Fruit fly (Drosophila melanogaster) whole organism, prepupa: Measurements from ENCODE around the gene Sik2.

Experiments used
- CG10669 ChIP-seq: fragments of 200-800 bp; sonication (Bioruptor generic); optimal IDR thresholded peaks from 3 replicates; lab custom pipeline; 2018; ENCODE audit warnings: missing biosample characterization, mild to moderate bottlenecking, missing genetic modification characterization, moderate library complexity
- CG11294 ChIP-seq: fragments of 200-800 bp; sonication (Bioruptor generic); IDR thresholded peaks from 2 replicates; pipeline ENCODE4 v1.3.6; 2022; ENCODE audit warnings: missing biosample characterization, missing genetic modification characterization
- CG11902 ChIP-seq: fragments of 200-800 bp; sonication (Bioruptor generic); optimal IDR thresholded peaks from 3 replicates; lab custom pipeline; 2016; ENCODE audit warnings: missing biosample characterization, missing genetic modification characterization
- CG15336 ChIP-seq: fragments of 200-800 bp; sonication (Bioruptor generic); IDR thresholded peaks from 2 replicates; pipeline ENCODE4 v1.3.6; 2022; ENCODE audit warnings: missing biosample characterization, missing genetic modification characterization
- CG1621 ChIP-seq: fragments of 200-800 bp; sonication (Bioruptor generic); optimal IDR thresholded peaks from 3 replicates; lab custom pipeline; 2018; ENCODE audit warnings: missing biosample characterization, mild to moderate bottlenecking, missing genetic modification characterization
- CG16779 ChIP-seq: fragments of 200-800 bp; sonication (Bioruptor generic); optimal IDR thresholded peaks from 3 replicates; lab custom pipeline; 2017; ENCODE audit warnings: missing biosample characterization, mild to moderate bottlenecking, missing genetic modification characterization
- CG3032 ChIP-seq: fragments of 200-800 bp; optimal IDR thresholded peaks from 2 replicates; lab custom pipeline; 2019; ENCODE audit warnings: missing biosample characterization, mild to moderate bottlenecking, missing genetic modification characterization, moderate library complexity
- CG31627 ChIP-seq: fragments of 200-800 bp; sonication (Bioruptor generic); optimal IDR thresholded peaks from 3 replicates; lab custom pipeline; 2016; ENCODE audit warnings: missing biosample characterization, missing genetic modification characterization
- CG32006 ChIP-seq: fragments of 200-800 bp; sonication (Bioruptor generic); optimal IDR thresholded peaks from 3 replicates; lab custom pipeline; 2017; ENCODE audit warnings: missing biosample characterization, mild to moderate bottlenecking, missing genetic modification characterization
- CG34406 ChIP-seq: fragments of 200-800 bp; sonication (Bioruptor generic); optimal IDR thresholded peaks from 3 replicates; lab custom pipeline; 2016; ENCODE audit warnings: missing biosample characterization, missing genetic modification characterization
- CG4318 ChIP-seq: fragments of 200-800 bp; sonication (Bioruptor generic); optimal IDR thresholded peaks from 3 replicates; lab custom pipeline; 2017; ENCODE audit warnings: missing biosample characterization, mild to moderate bottlenecking, missing genetic modification characterization
- CG6163 ChIP-seq: fragments of 200-800 bp; sonication (Bioruptor generic); IDR thresholded peaks from 3 replicates; pipeline ENCODE4 v1.3.6; 2022; ENCODE audit warnings: missing biosample characterization, missing genetic modification characterization
- CG6276 ChIP-seq: fragments of 200-800 bp; sonication (Bioruptor generic); optimal IDR thresholded peaks from 2 replicates; lab custom pipeline; 2017; ENCODE audit warnings: missing biosample characterization, mild to moderate bottlenecking, missing genetic modification characterization
- CG6792 ChIP-seq: fragments of 200-800 bp; sonication (Bioruptor generic); optimal IDR thresholded peaks from 3 replicates; lab custom pipeline; 2016; ENCODE audit warnings: missing biosample characterization, missing genetic modification characterization
- CG7368 ChIP-seq: fragments of 200-800 bp; sonication (Bioruptor generic); optimal IDR thresholded peaks from 3 replicates; lab custom pipeline; 2016; ENCODE audit warnings: missing biosample characterization, missing genetic modification characterization
- CG8119 ChIP-seq: fragments of 200-800 bp; sonication (Bioruptor generic); IDR thresholded peaks from 3 replicates; pipeline ENCODE4 v1.3.6; 2022; ENCODE audit warnings: missing biosample characterization, missing genetic modification characterization
- CG8632 ChIP-seq: fragments of 200-800 bp; sonication (Bioruptor generic); optimal IDR thresholded peaks from 3 replicates; lab custom pipeline; 2016; ENCODE audit warnings: missing biosample characterization, missing genetic modification characterization
- Eip75B ChIP-seq: fragments of 200-800 bp; sonication (Bioruptor generic); optimal IDR thresholded peaks from 3 replicates; lab custom pipeline; 2016; ENCODE audit warnings: missing biosample characterization, missing genetic modification characterization
- Eip78C ChIP-seq: fragments of 200-800 bp; sonication (Bioruptor generic); peaks from one replicate; lab custom pipeline; 2016; ENCODE audit warnings: missing biosample characterization, missing genetic modification characterization
- Eip93F ChIP-seq: fragments of 200-800 bp; sonication (Bioruptor generic); optimal IDR thresholded peaks from 2 replicates; lab custom pipeline; 2016; ENCODE audit warnings: missing biosample characterization, mild to moderate bottlenecking, missing genetic modification characterization
- Ets21C ChIP-seq: fragments of 200-800 bp; sonication (Bioruptor generic); optimal IDR thresholded peaks from 3 replicates; lab custom pipeline; 2016; ENCODE audit warnings: missing biosample characterization, missing genetic modification characterization
- Gug ChIP-seq: fragments of 200-800 bp; sonication (Bioruptor generic); IDR thresholded peaks from 2 replicates; pipeline ENCODE4 v1.3.6; 2022; ENCODE audit warnings: missing biosample characterization, missing genetic modification characterization
- Hr38 ChIP-seq: sonication (Bioruptor generic); optimal IDR thresholded peaks from 2 replicates; lab custom pipeline; 2016; ENCODE audit warnings: missing biosample characterization, missing genetic modification characterization
- Lpt ChIP-seq: fragments of 200-800 bp; sonication (Bioruptor generic); optimal IDR thresholded peaks from 3 replicates; lab custom pipeline; 2016; ENCODE audit warnings: missing biosample characterization, missing genetic modification characterization
- Met ChIP-seq: fragments of 200-800 bp; sonication (Bioruptor generic); optimal IDR thresholded peaks from 3 replicates; lab custom pipeline; 2016; ENCODE audit warnings: missing biosample characterization, missing genetic modification characterization
- OdsH ChIP-seq: fragments of 200-800 bp; sonication (Bioruptor generic); optimal IDR thresholded peaks from 3 replicates; lab custom pipeline; 2016; ENCODE audit warnings: missing biosample characterization, missing genetic modification characterization
- Smox ChIP-seq: fragments of 200-800 bp; sonication (Bioruptor generic); optimal IDR thresholded peaks from 3 replicates; lab custom pipeline; 2016; ENCODE audit warnings: missing biosample characterization, missing genetic modification characterization
- Sox102F ChIP-seq: fragments of 200-800 bp; sonication (Bioruptor generic); optimal IDR thresholded peaks from 2 replicates; lab custom pipeline; 2016; ENCODE audit warnings: missing biosample characterization, mild to moderate bottlenecking, missing genetic modification characterization
- Sox14 ChIP-seq: fragments of 200-800 bp; sonication (Bioruptor generic); optimal IDR thresholded peaks from 3 replicates; lab custom pipeline; 2016; ENCODE audit warnings: missing biosample characterization, missing genetic modification characterization
- Sox15 ChIP-seq: fragments of 200-800 bp; sonication (Bioruptor generic); optimal IDR thresholded peaks from 3 replicates; lab custom pipeline; 2016; ENCODE audit warnings: missing biosample characterization, missing genetic modification characterization
- achi ChIP-seq: fragments of 200-800 bp; sonication (Bioruptor generic); optimal IDR thresholded peaks from 3 replicates; lab custom pipeline; 2016; ENCODE audit warnings: missing biosample characterization, missing genetic modification characterization
- dac ChIP-seq: fragments of 200-800 bp; sonication (Bioruptor generic); optimal IDR thresholded peaks from 2 replicates; lab custom pipeline; 2017; ENCODE audit warnings: missing biosample characterization, mild to moderate bottlenecking, missing genetic modification characterization
- dsx ChIP-seq: fragments of 200-800 bp; optimal IDR thresholded peaks from 3 replicates; lab custom pipeline; 2019; ENCODE audit warnings: missing biosample characterization, mild to moderate bottlenecking, missing genetic modification characterization, moderate library complexity; ENCODE audit not compliant: poor library complexity, severe bottlenecking
- eg ChIP-seq: fragments of 200-800 bp; sonication (Bioruptor generic); IDR thresholded peaks from 3 replicates; pipeline ENCODE4 v1.3.6; 2022; ENCODE audit warnings: missing biosample characterization, missing genetic modification characterization
- esn ChIP-seq: fragments of 200-800 bp; sonication (Bioruptor generic); optimal IDR thresholded peaks from 2 replicates; lab custom pipeline; 2016; ENCODE audit warnings: missing biosample characterization, mild to moderate bottlenecking, missing genetic modification characterization, moderate library complexity
- fd85E ChIP-seq: fragments of 200-800 bp; sonication (Bioruptor generic); optimal IDR thresholded peaks from 3 replicates; lab custom pipeline; 2016; ENCODE audit warnings: missing biosample characterization, missing genetic modification characterization
- lz ChIP-seq: fragments of 200-800 bp; sonication (Bioruptor generic); optimal IDR thresholded peaks from 3 replicates; lab custom pipeline; 2016; ENCODE audit warnings: missing biosample characterization, missing genetic modification characterization
- net ChIP-seq: fragments of 200-800 bp; sonication (Bioruptor generic); optimal IDR thresholded peaks from 3 replicates; lab custom pipeline; 2016; ENCODE audit warnings: missing biosample characterization, missing genetic modification characterization
- salr ChIP-seq, 2 experiments: fragments of 200-800 bp; sonication (Bioruptor generic); optimal IDR thresholded peaks; 3 replicates each; lab custom pipeline; 2016 to 2018; ENCODE audit warnings: missing biosample characterization in 2 of 2, missing genetic modification characterization in 2 of 2, mild to moderate bottlenecking in 1 of 2
- spab ChIP-seq: fragments of 200-800 bp; sonication (Bioruptor generic); optimal IDR thresholded peaks from 2 replicates; lab custom pipeline; 2017; ENCODE audit warnings: missing biosample characterization, mild to moderate bottlenecking, missing genetic modification characterization, missing genetic modification reagents
- vri ChIP-seq: fragments of 200-800 bp; sonication (Bioruptor generic); optimal IDR thresholded peaks from 3 replicates; lab custom pipeline; 2016; ENCODE audit warnings: missing biosample characterization, mild to moderate bottlenecking, missing genetic modification characterization

The Sik2 gene

dm6 chrX:2032160-2032801 lies 29.4 kb downstream of the Sik2 start:
- TF ChIP-seq CG10669 (GFP tag; lab: Kevin White, UChicago) = no peak
- no peak for TF ChIP-seq vri (GFP tag; lab: Kevin White, UChicago)
- peak; percentile 11 for TF ChIP-seq CG6276
- peak; percentile 54 for TF ChIP-seq CG32006
- TF ChIP-seq CG7368 (GFP tag; lab: Kevin White, UChicago) = no peak
- no peak for TF ChIP-seq OdsH
- TF ChIP-seq Eip78C = peak; percentile 41
- TF ChIP-seq Met (GFP tag; lab: Kevin White, UChicago) = no peak
- no peak for TF ChIP-seq achi (GFP tag; lab: Kevin White, UChicago)

DNA sequence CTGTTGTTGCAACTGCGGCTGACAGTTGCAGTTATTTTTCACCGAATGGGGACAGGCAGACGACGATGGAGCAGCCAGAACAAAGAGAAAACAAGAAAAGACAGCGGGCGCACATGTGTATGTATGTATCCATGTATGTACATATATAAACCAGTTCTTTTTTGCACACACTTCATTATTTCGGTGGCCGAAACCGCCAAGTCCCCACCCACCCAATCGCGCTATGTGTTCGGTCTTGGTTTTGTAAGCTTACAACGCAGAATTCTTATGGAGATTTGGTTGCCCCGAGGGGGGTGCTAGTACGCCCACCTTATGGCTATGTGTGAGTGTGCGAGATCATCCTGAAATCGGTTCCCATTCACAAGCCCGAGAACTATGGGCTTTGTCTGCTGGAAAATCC lies 30.4 kb downstream of the Sik2 start:
- TF ChIP-seq CG6163 (GFP tag; lab: Robert Waterston, UW) (0 out of 3 replicates have a peak, but pooled peaks have one; percentile 18), CG1621 (no peak)

- no peak for TF ChIP-seq CG6163 (GFP tag; lab: Robert Waterston, UW)
- no peak for TF ChIP-seq Gug (GFP tag; lab: Robert Waterston, UW)
- no peak for TF ChIP-seq lz (GFP tag; lab: Kevin White, UChicago)
- TF ChIP-seq, all 60 proteins: peak for 0
Measured at dm6 chrX:2024819-2025218, 36.9 kb downstream of the Sik2 start.

DNA sequence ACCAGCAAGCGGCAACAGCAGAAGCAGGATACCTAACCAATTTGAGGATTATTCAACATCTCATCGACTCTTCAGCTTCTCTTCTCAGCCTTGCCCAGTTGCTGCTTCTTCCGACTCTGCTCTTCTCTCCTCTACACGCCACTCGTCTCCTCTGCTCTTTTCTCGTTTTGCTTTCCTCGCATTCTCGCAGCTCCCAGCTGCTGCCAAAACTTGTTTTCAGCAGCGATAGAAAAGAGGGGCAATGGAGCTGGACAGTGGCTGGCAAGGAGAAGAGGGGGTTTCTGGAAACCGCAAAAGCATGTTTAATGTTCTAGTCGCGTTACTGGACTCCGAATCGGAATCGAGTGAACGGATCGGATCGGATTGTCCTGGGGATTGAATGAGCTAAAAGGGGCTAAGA lies 48.4 kb downstream of the Sik2 start:
- TF ChIP-seq CG15336 (GFP tag; lab: Robert Waterston, UW) (0 out of 2 replicates have a peak, but pooled peaks have one; percentile 6), CG8119 (GFP tag; lab: Robert Waterston, UW) (0 out of 3 replicates have a peak, but pooled peaks have one; percentile 1), CG6163 (GFP tag; lab: Robert Waterston, UW) (0 out of 3 replicates have a peak, but pooled peaks have one; percentile 8), CG8632 (GFP tag; lab: Kevin White, UChicago) (no peak)

DNA sequence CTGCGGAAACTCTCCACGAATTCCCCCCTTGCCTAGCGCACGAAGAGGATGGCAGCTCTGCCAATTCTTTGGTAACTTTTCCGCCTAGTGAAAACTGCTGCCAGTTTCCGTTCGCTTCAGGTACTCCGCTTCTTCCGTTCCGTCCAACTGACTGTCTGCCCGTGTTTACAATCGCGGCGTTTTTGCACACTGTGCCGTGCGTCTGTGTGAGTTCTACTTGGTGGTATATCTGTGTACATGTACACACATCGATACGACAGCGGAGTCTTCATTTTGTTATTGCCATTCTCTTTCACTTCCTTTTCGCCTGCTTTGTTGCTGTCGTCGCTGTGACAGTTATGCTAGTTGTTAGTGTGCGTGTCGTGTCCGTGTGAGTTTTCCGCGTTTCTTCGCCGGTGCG lies 48.9 kb downstream of the Sik2 start:
- TF ChIP-seq Eip93F (GFP tag; lab: Kevin White, UChicago) (no peak), CG3032 (tag; lab: Kevin White, UChicago) (peak; percentile 55), lz (GFP tag; lab: Kevin White, UChicago) (peak; percentile 39), Hr38 (GFP tag; lab: Kevin White, UChicago) (no peak), Sox14 (GFP tag; lab: Kevin White, UChicago) (peak; percentile 49), CG6792 (peak; percentile 51), dac (no peak), CG6276 (no peak), Lpt (GFP tag; lab: Kevin White, UChicago) (no peak), Eip78C (peak; percentile 80), fd85E (GFP tag; lab: Kevin White, UChicago) (peak; percentile 34), Smox (GFP tag; lab: Kevin White, UChicago) (no peak), dsx (GFP tag; lab: Kevin White, UChicago) (peak; percentile 37), salr (GFP tag; optimal IDR thresholded peaks at IDR 0.05; lab: Kevin White, UChicago) (peak in 1 of 2 experiments; percentile 45), Sox15 (GFP tag; lab: Kevin White, UChicago) (no peak), CG7368 (GFP tag; lab: Kevin White, UChicago) (peak; percentile 73), CG4318 (no peak), Sox102F (peak; percentile 46), CG8119 (GFP tag; lab: Robert Waterston, UW) (0 out of 3 replicates have a peak, but pooled peaks have one; percentile 18), CG31627 (GFP tag; lab: Kevin White, UChicago) (peak; percentile 19), Eip75B (GFP tag; lab: Kevin White, UChicago) (no peak), achi (GFP tag; lab: Kevin White, UChicago) (peak; percentile 80), net (GFP tag; lab: Kevin White, UChicago) (peak; percentile 46), Ets21C (no peak), esn (GFP tag; lab: Kevin White, UChicago) (peak; percentile 64), CG1621 (peak; percentile 89), CG11902 (GFP tag; lab: Kevin White, UChicago) (no peak), eg (GFP tag; lab: Robert Waterston, UW) (no peak; the same call in 2 of the 3 replicates), spab (GFP tag; lab: Kevin White, UChicago) (peak; percentile 48), CG34406 (GFP tag; lab: Kevin White, UChicago) (peak; percentile 13), CG15336 (GFP tag; lab: Robert Waterston, UW) (peak; percentile 26; the same call in 1 of the 2 replicates), CG11294 (0 out of 2 replicates have a peak, but pooled peaks have one; percentile 14), CG10669 (GFP tag; lab: Kevin White, UChicago) (no peak), CG16779 (tag; lab: Kevin White, UChicago) (peak; percentile 37)
